Worm (Caenorhabditis elegans) whole organism, mixed stage, embryonic: ENCODE data around the gene ugt-16.

Experiments used
- M03D4.4 ChIP-seq: sonication (generic microtip); optimal IDR thresholded peaks from 2 replicates; lab custom pipeline; 2017; ENCODE audit warnings: mild to moderate bottlenecking, missing genetic modification characterization, missing compliant biosample characterization
- bed-3 ChIP-seq: fragments of 200-800 bp; sonication (Bioruptor generic); optimal IDR thresholded peaks from 3 replicates; lab custom pipeline; 2018; ENCODE audit warnings: mild to moderate bottlenecking, missing genetic modification characterization, moderate library complexity, missing compliant biosample characterization
- blmp-1 ChIP-seq: fragments of 150-350 bp; optimal IDR thresholded peaks from 2 replicates; lab custom pipeline; 2014; ENCODE audit warnings: missing biosample characterization, missing genetic modification characterization
- ceh-39 ChIP-seq: fragments of 150-350 bp; optimal IDR thresholded peaks from 2 replicates; lab custom pipeline; 2014; ENCODE audit warnings: missing biosample characterization, missing genetic modification characterization
- ceh-43 ChIP-seq: fragments of 200-800 bp; sonication (Bioruptor generic); optimal IDR thresholded peaks from 2 replicates; lab custom pipeline; 2018; ENCODE audit warnings: mild to moderate bottlenecking, missing genetic modification characterization, moderate library complexity, missing compliant biosample characterization
- ceh-83 ChIP-seq: fragments of 200-800 bp; sonication (Bioruptor generic); optimal IDR thresholded peaks from 2 replicates; lab custom pipeline; 2018; ENCODE audit warnings: mild to moderate bottlenecking, missing genetic modification characterization, missing compliant biosample characterization
- ces-1 ChIP-seq: fragments of 150-350 bp; optimal IDR thresholded peaks from 2 replicates; lab custom pipeline; 2014; ENCODE audit warnings: missing biosample characterization, missing genetic modification reagents, missing genetic modification characterization
- cnd-1 ChIP-seq: fragments of 200-800 bp; sonication (Bioruptor generic); optimal IDR thresholded peaks from 2 replicates; lab custom pipeline; 2018; ENCODE audit warnings: mild to moderate bottlenecking, missing genetic modification characterization, missing compliant biosample characterization
- drap-1 ChIP-seq: fragments of 200-800 bp; sonication (Bioruptor generic); optimal IDR thresholded peaks from 3 replicates; lab custom pipeline; 2018; ENCODE audit warnings: mild to moderate bottlenecking, missing genetic modification characterization, missing compliant biosample characterization
- elt-1 ChIP-seq: sonication (generic microtip); optimal IDR thresholded peaks from 2 replicates; lab custom pipeline; 2017; ENCODE audit warnings: missing genetic modification characterization, mild to moderate bottlenecking, missing compliant biosample characterization, antibody characterized with exemption, moderate library complexity, borderline replicate concordance; ENCODE audit not compliant: insufficient read depth
- elt-3 ChIP-seq: fragments of 150-350 bp; optimal IDR thresholded peaks from 2 replicates; lab custom pipeline; 2014; ENCODE audit warnings: missing biosample characterization, missing genetic modification characterization
- ham-2 ChIP-seq: fragments of 200-800 bp; sonication (Bioruptor generic); optimal IDR thresholded peaks from 2 replicates; lab custom pipeline; 2018; ENCODE audit warnings: mild to moderate bottlenecking, missing genetic modification characterization, missing compliant biosample characterization
- hlh-1 ChIP-seq: fragments of 150-350 bp; optimal IDR thresholded peaks from 2 replicates; lab custom pipeline; 2014; ENCODE audit warnings: missing biosample characterization, missing genetic modification reagents, missing genetic modification characterization
- lin-13 ChIP-seq: fragments of 150-350 bp; optimal IDR thresholded peaks from 2 replicates; lab custom pipeline; 2014; ENCODE audit warnings: missing biosample characterization, missing genetic modification characterization
- lin-32 ChIP-seq: fragments of 200-800 bp; sonication (Bioruptor generic); optimal IDR thresholded peaks from 2 replicates; lab custom pipeline; 2018; ENCODE audit warnings: mild to moderate bottlenecking, missing genetic modification characterization, missing compliant biosample characterization
- mab-5 ChIP-seq: fragments of 150-350 bp; optimal IDR thresholded peaks from 2 replicates; lab custom pipeline; 2014; ENCODE audit warnings: missing biosample characterization, missing genetic modification characterization
- mep-1 ChIP-seq: fragments of 150-350 bp; optimal IDR thresholded peaks from 2 replicates; lab custom pipeline; 2017; ENCODE audit warnings: missing biosample characterization, missing genetic modification reagents, missing genetic modification characterization, inconsistent platforms
- mls-2 ChIP-seq: sonication (generic microtip); optimal IDR thresholded peaks from 2 replicates; lab custom pipeline; 2016; ENCODE audit warnings: mild to moderate bottlenecking, missing genetic modification characterization, moderate library complexity, missing compliant biosample characterization
- nhr-12 ChIP-seq: fragments of 150-350 bp; optimal IDR thresholded peaks from 2 replicates; lab custom pipeline; 2014; ENCODE audit warnings: missing biosample characterization, missing genetic modification characterization
- nhr-2 ChIP-seq: fragments of 150-350 bp; optimal IDR thresholded peaks from 2 replicates; lab custom pipeline; 2014; ENCODE audit warnings: missing biosample characterization, missing genetic modification characterization
- nhr-237 ChIP-seq: fragments of 150-350 bp; optimal IDR thresholded peaks from 2 replicates; lab custom pipeline; 2014; ENCODE audit warnings: missing biosample characterization, missing genetic modification characterization
- nhr-76 ChIP-seq: sonication (generic microtip); optimal IDR thresholded peaks from 2 replicates; lab custom pipeline; 2017; ENCODE audit warnings: missing biosample characterization, missing genetic modification characterization
- pha-4 ChIP-seq: fragments of 150-350 bp; optimal IDR thresholded peaks from 2 replicates; lab custom pipeline; 2018; ENCODE audit warnings: missing biosample characterization, missing genetic modification reagents, missing genetic modification characterization
- snpc-4 ChIP-seq: fragments of 150-350 bp; optimal IDR thresholded peaks from 2 replicates; lab custom pipeline; 2014; ENCODE audit warnings: missing biosample characterization, missing genetic modification characterization
- sptf-1 ChIP-seq: sonication (generic microtip); optimal IDR thresholded peaks from 2 replicates; lab custom pipeline; 2017; ENCODE audit warnings: mild to moderate bottlenecking, missing genetic modification characterization, moderate library complexity, missing compliant biosample characterization
- tbx-8 ChIP-seq: fragments of 200-800 bp; sonication (Bioruptor generic); optimal IDR thresholded peaks from 2 replicates; lab custom pipeline; 2018; ENCODE audit warnings: mild to moderate bottlenecking, missing genetic modification characterization, moderate library complexity, missing compliant biosample characterization
- unc-120 ChIP-seq: sonication (generic microtip); optimal IDR thresholded peaks from 2 replicates; lab custom pipeline; 2017; ENCODE audit warnings: missing genetic modification characterization, missing compliant biosample characterization; ENCODE audit not compliant: poor library complexity, severe bottlenecking
- unc-39 ChIP-seq: fragments of 150-350 bp; optimal IDR thresholded peaks from 2 replicates; lab custom pipeline; 2014; ENCODE audit warnings: missing biosample characterization, missing genetic modification characterization
- unc-62 ChIP-seq: fragments of 150-350 bp; optimal IDR thresholded peaks from 2 replicates; lab custom pipeline; 2014; ENCODE audit warnings: missing biosample characterization, missing genetic modification reagents, missing genetic modification characterization
- zip-8 ChIP-seq: fragments of 150-350 bp; optimal IDR thresholded peaks from 2 replicates; lab custom pipeline; 2014; ENCODE audit warnings: missing biosample characterization, missing genetic modification characterization
- ztf-11 ChIP-seq: fragments of 150-350 bp; optimal IDR thresholded peaks from 2 replicates; lab custom pipeline; 2014; ENCODE audit warnings: missing biosample characterization, missing genetic modification characterization

The ugt-16 gene

DNA sequence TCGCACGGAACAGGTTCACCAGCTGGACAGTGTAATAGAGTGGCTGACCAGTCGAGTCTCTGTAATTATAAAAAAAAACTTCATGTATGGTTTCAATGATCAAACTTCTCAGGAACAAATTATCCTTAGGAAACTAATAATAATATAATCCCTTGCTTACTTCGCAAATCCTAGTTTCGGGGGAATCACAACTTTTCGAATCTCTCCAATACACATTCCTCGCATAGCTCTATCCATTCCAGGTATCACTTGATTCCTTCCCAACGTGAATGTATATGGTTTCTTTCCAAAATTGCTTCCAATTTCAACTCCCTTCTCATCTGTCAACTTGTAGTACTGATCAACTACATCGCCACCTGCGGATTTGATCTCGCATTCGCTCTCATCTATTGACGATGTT, 38.5 kb upstream of the ugt-16 start:
- TF ChIP-seq snpc-4 (tag; lab: Kevin White, UChicago) (no peak), nhr-237 (tag; lab: Kevin White, UChicago) (no peak), ceh-39 (tag; lab: Kevin White, UChicago) (no peak), mep-1 (no peak), lin-32 (GFP tag; lab: Kevin White, UChicago) (no peak), M03D4.4 (tag; lab: Kevin White, UChicago) (no peak), zip-8 (tag; lab: Kevin White, UChicago) (no peak), ceh-43 (GFP tag; lab: Kevin White, UChicago) (no peak), sptf-1 (tag; lab: Kevin White, UChicago) (no peak), unc-39 (tag; lab: Kevin White, UChicago) (no peak), bed-3 (no peak), drap-1 (GFP tag; lab: Kevin White, UChicago) (no peak), elt-3 (tag; lab: Kevin White, UChicago) (no peak), lin-13 (tag; lab: Kevin White, UChicago) (no peak), nhr-2 (tag; lab: Kevin White, UChicago) (no peak), mab-5 (tag; lab: Kevin White, UChicago) (no peak), ztf-11 (tag; lab: Kevin White, UChicago) (no peak)
- TF ChIP-seq, all 35 proteins: peak for 0

DNA sequence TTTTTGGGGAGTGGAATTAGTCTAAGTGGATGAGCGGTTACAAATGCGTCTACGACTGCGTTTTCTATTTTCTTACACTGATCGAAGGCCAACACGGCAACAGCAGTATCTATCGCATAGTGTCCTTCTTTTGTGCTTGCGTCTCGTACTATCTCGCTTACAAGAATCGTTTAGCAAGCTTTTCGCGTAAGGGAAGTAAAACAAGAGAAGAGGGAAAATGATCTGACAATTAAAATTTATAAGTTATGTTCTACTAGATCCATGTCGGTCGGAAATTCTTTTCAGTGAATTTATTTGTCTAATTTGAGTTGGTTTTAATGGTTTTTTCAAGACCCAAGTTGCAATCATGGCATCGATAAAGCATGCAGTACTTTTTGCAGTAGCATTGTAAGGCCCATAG, 37.8 kb upstream of the ugt-16 start, which contains the start of gene fkb-4:
Gene fkb-4 (minus strand): TSS at position 101 of the 400 bp plus-strand sequence.
- TF ChIP-seq lin-13 (tag; lab: Kevin White, UChicago), result no peak
- TF ChIP-seq blmp-1, result no peak
- TF ChIP-seq nhr-76, result no peak
- TF ChIP-seq nhr-237 (tag; lab: Kevin White, UChicago), result no peak
- no peak for TF ChIP-seq nhr-12
- TF ChIP-seq nhr-2 (tag; lab: Kevin White, UChicago), result no peak
- TF ChIP-seq lin-32 (GFP tag; lab: Kevin White, UChicago), result no peak
- no peak for TF ChIP-seq mls-2 (tag; lab: Kevin White, UChicago)
- no peak for TF ChIP-seq snpc-4 (tag; lab: Kevin White, UChicago)
- no peak for TF ChIP-seq pha-4 (tag; lab: Kevin White, UChicago)
- no peak for TF ChIP-seq mab-5 (tag; lab: Kevin White, UChicago)
- TF ChIP-seq hlh-1 (tag; lab: Kevin White, UChicago), result no peak
- no peak for TF ChIP-seq tbx-8 (GFP tag; lab: Kevin White, UChicago)
- no peak for TF ChIP-seq ces-1 (GFP tag; lab: Kevin White, UChicago)
- TF ChIP-seq elt-1 (tag; lab: Kevin White, UChicago), result no peak
- TF ChIP-seq unc-62, result no peak
- TF ChIP-seq elt-3 (tag; lab: Kevin White, UChicago), result no peak
- TF ChIP-seq, all 35 proteins: peak for 0

DNA sequence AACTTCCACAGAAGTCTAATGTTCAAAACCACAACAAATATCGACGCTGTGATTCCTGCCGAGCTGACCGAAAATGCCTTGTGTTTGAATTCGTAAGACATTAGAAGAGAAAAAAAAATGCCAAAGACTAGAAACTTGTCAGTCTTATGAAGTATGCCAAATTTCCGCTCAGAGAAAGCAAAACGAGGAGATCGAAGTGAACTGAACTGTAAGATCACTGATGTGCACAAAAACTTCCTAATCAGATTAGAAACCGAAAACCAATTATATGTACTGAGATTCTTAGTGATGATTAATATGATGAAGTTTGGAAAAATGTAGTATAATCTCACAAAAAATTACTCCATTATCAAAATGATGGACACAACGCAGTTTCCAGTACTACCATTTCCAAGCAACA, 36.4 kb upstream of the ugt-16 start, which contains the start of gene srbc-44:
Gene srbc-44 (minus strand): TSS at position 101 of the 400 bp plus-strand sequence.
- TF ChIP-seq cnd-1, result no peak
- TF ChIP-seq nhr-2 (tag; lab: Kevin White, UChicago), result no peak
- no peak for TF ChIP-seq drap-1 (GFP tag; lab: Kevin White, UChicago)
- TF ChIP-seq unc-39 (tag; lab: Kevin White, UChicago), result no peak
- TF ChIP-seq M03D4.4 (tag; lab: Kevin White, UChicago), result no peak
- no peak for TF ChIP-seq bed-3
- TF ChIP-seq, all 35 proteins: peak for 0

DNA sequence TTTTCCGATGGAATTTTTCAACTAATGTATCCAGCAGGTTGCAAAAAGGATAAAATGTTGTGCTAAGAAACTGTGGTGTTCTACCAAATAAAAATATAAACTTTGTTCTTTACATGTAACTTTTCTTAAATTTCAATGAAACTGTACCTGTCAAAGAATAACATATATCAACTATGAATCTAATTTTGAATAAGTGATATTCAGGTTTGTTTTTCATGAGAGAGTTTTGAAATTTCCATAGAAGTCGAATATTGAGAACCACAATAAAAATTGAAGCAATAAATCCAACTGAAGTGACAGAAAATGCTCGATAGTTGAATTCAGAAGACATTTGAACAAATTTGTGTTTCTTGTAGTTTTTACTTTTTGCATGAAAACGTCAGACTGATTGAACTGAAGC, 34.6 kb upstream of the ugt-16 start, which contains the start of gene srbc-43:
Gene srbc-43 (minus strand): TSS at position 331 of the 400 bp plus-strand sequence.
- TF ChIP-seq unc-62 (no peak), unc-120 (tag; lab: Kevin White, UChicago) (no peak), nhr-12 (no peak), mab-5 (tag; lab: Kevin White, UChicago) (no peak), snpc-4 (tag; lab: Kevin White, UChicago) (no peak), lin-13 (tag; lab: Kevin White, UChicago) (no peak), elt-1 (tag; lab: Kevin White, UChicago) (no peak), ceh-39 (tag; lab: Kevin White, UChicago) (no peak), nhr-237 (tag; lab: Kevin White, UChicago) (no peak), blmp-1 (no peak), ceh-83 (GFP tag; lab: Kevin White, UChicago) (no peak), ham-2 (GFP tag; lab: Kevin White, UChicago) (no peak), ces-1 (GFP tag; lab: Kevin White, UChicago) (no peak), nhr-76 (no peak), pha-4 (tag; lab: Kevin White, UChicago) (no peak), nhr-2 (tag; lab: Kevin White, UChicago) (no peak)
